Worm (Caenorhabditis elegans): ENCODE data around the gene Y62E10A.6.

Gene Y62E10A.6

DNA sequence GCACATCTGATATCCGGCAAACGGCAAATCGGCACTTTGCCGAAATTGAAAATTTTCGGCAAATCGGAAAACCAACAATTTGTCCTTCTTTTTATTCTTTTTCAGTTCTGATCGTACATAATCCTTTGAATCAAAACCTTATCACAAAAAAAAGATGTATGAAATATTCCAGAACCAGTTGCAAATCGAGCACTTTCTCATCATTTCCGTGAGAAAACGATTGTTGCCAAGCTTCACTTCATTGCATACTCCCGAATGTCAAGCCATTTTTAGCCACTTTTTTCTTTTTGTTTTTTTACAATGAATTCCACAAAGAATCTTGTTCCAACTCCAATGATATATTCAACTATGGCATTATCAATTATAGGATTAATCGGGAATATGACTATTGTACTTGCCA is 6.9 kb upstream of the Y62E10A.6 start, which contains the start of gene srsx-25:
TSS of gene srsx-25 (plus strand) at position 301 of the 400 bp plus-strand sequence.
- TF ChIP-seq aha-1 (tag) (peak; percentile 79), daf-19 (GFP tag; conservative IDR thresholded peaks at IDR 0.05) (no peak)

DNA sequence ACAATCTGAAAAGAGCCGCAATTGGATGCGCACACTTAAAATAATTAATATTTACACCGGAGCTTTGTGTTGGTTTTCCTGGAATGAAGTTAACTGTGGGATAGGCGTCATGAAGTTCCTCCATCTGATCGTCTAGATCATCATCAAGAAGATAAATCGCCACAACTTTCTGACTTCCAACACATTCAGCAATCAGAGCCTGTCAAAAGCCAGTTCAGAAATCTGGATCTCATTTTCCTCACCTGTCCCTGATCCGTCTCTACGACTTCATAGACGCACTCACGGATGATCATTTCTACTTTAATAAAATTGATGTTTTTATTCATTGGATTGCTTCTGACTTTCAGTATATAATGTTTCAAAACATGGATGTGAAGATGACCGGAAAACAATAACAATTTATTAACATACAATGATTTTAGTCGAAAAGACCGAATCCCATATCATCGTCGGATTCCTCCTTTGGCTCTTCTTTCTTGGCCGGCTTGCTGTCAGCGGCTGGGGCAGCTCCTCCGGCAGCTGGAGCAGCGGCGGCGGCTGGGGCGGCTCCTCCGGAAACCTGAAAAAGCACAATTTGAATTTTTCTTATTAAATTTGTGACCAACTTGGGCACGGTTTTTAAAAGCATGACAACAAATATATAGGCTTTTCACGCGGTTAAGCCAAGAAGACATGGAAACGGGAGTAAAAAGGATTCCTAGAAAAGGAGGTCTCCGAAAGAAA is 2.5 kb upstream of the Y62E10A.6 start, which contains the start of gene agt-1:
TSS of gene agt-1 (minus strand) at position 293 of the 723 bp plus-strand sequence.
- TF ChIP-seq aly-2 (tag; optimal IDR thresholded peaks at IDR 0.05) (no peak), zip-11 (GFP tag; IDR thresholded peaks at IDR 0.05) (no peak), dve-1 (tag; optimal IDR thresholded peaks at IDR 0.05; ENCODE audit: insufficient read depth) (no peak), set-16 (GFP tag; IDR thresholded peaks at IDR 0.05) (peak; percentile 95), ZK546.5 (tag; optimal IDR thresholded peaks at IDR 0.05) (no peak), ceh-20 (GFP tag; IDR thresholded peaks at IDR 0.05) (no peak), aha-1 (tag) (peak; percentile 28), ZK337.2 (GFP tag; IDR thresholded peaks at IDR 0.05) (no peak), pha-4 (GFP tag; IDR thresholded peaks at IDR 0.05) (no peak; the same call in 1 of the 2 replicates), pha-4 (tag; optimal IDR thresholded peaks at IDR 0.05) (no peak), unc-62 (GFP tag; optimal IDR thresholded peaks at IDR 0.05 in 1 of 2) (no peak), unc-62 (tag; optimal IDR thresholded peaks at IDR 0.05) (no peak), snpc-1.2 (GFP tag; IDR thresholded peaks at IDR 0.05) (peak; percentile 60), Y48G9A.11 (GFP tag; IDR thresholded peaks at IDR 0.05) (0 out of 2 replicates have a peak, but pooled peaks have one; percentile 17), dmd-8 (GFP tag; IDR thresholded peaks at IDR 0.05) (0 out of 2 replicates have a peak, but pooled peaks have one; percentile 19), attf-4 (tag; optimal IDR thresholded peaks at IDR 0.05) (no peak), daf-16 (GFP tag; optimal IDR thresholded peaks at IDR 0.05) (no peak), daf-16 (tag; optimal IDR thresholded peaks at IDR 0.05) (no peak), nhr-237 (tag; optimal IDR thresholded peaks at IDR 0.05) (no peak), hlh-11 (tag; optimal IDR thresholded peaks at IDR 0.05) (no peak), F44E2.7 (GFP tag; IDR thresholded peaks at IDR 0.05) (no peak), spr-1 (tag; optimal IDR thresholded peaks at IDR 0.05) (no peak), ctbp-1 (GFP tag; IDR thresholded peaks at IDR 0.05) (0 out of 2 replicates have a peak, but pooled peaks have one; percentile 47), saeg-2 (GFP tag; IDR thresholded peaks at IDR 0.05) (no peak), mdt-29 (GFP tag; IDR thresholded peaks at IDR 0.05) (0 out of 2 replicates have a peak, but pooled peaks have one; percentile 44), mes-2 (tag; optimal IDR thresholded peaks at IDR 0.05; ENCODE audit: poor library complexity, severe bottlenecking) (no peak), arid-1 (GFP tag; conservative IDR thresholded peaks at IDR 0.05) (peak; percentile 50; the same call in 1 of the 2 replicates), jun-1 (tag; optimal IDR thresholded peaks at IDR 0.05) (no peak), zag-1 (tag; optimal IDR thresholded peaks at IDR 0.05) (no peak), ceh-82 (tag; optimal IDR thresholded peaks at IDR 0.05) (no peak), F49E8.2 (tag; optimal IDR thresholded peaks at IDR 0.05; ENCODE audit: borderline replicate concordance) (peak; percentile 38), Y5F2A.4 (GFP tag; optimal IDR thresholded peaks at IDR 0.05) (no peak), nhr-102 (tag; optimal IDR thresholded peaks at IDR 0.05) (peak; percentile 4), lin-38 (GFP tag; IDR thresholded peaks at IDR 0.05) (no peak), rbr-2 (tag; optimal IDR thresholded peaks at IDR 0.05) (no peak), unc-39 (tag; optimal IDR thresholded peaks at IDR 0.05) (no peak)

ce11 chrIV:13370235-13370739 is 1.5 kb upstream of the Y62E10A.6 start, which contains the start of the genes rla-2, popl-7 and Y62E10A.24:
rla-2 (minus strand) TSS chrIV:13370285.
popl-7 (plus strand) TSS chrIV:13370689.
Y62E10A.24 (plus strand) TSS chrIV:13370710.
- no peak for TF ChIP-seq egl-43 (GFP tag; IDR thresholded peaks at IDR 0.05)
- peak; percentile 40 for TF ChIP-seq ztf-7 (tag; optimal IDR thresholded peaks at IDR 0.05)
- no peak for TF ChIP-seq zip-2 (tag; optimal IDR thresholded peaks at IDR 0.05)
- TF ChIP-seq fos-1 (tag; optimal IDR thresholded peaks at IDR 0.05), result no peak
- peak; percentile 16 for TF ChIP-seq nhr-77 (tag; optimal IDR thresholded peaks at IDR 0.05)
- no peak for TF ChIP-seq nhr-11 (tag; optimal IDR thresholded peaks at IDR 0.05)
- TF ChIP-seq dve-1 (tag; optimal IDR thresholded peaks at IDR 0.05; ENCODE audit: insufficient read depth), result no peak
- no peak for TF ChIP-seq mdt-29 (GFP tag; IDR thresholded peaks at IDR 0.05)
- TF ChIP-seq ces-1 (GFP tag; optimal IDR thresholded peaks at IDR 0.05), result no peak
- TF ChIP-seq lsy-2 (tag; optimal IDR thresholded peaks at IDR 0.05), result peak in 1 of 2 experiments; percentile 75
- no peak for TF ChIP-seq Y75B8A.6 (GFP tag; IDR thresholded peaks at IDR 0.05)
- TF ChIP-seq hlh-30 (tag; optimal IDR thresholded peaks at IDR 0.05; ENCODE audit: insufficient read depth), result peak; percentile 28
- no peak for TF ChIP-seq F26F4.8 (GFP tag; conservative IDR thresholded peaks at IDR 0.05)
- TF ChIP-seq madf-9 (GFP tag; conservative IDR thresholded peaks at IDR 0.05), result no peak
- no peak for TF ChIP-seq zip-11 (GFP tag; IDR thresholded peaks at IDR 0.05)
- no peak for TF ChIP-seq zag-1 (tag; optimal IDR thresholded peaks at IDR 0.05)

Measured in whole organism, L4 larva.